Worm (Caenorhabditis elegans): ENCODE data around the gene F27E5.9.

DNA sequence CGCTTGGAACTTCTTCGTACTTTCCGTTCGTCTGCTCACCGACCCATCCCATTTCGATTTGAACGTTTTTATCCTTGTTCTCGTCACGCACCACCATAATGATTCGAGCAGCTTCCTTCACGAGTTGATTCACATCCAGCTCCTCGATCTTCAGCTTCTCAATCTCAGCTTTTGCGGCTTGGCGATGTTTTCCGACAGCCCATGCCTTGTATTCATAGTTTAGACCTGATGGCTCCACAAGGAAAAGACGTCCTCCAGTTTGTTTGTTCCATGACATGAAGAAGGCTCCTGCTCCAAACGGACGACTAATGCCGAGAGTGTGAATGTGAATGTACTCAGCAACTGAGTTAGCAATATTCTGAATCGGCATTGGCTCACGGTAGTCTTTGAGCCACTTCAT lies 35.7 kb upstream of the F27E5.9 start:
- TF ChIP-seq elt-2 (tag; optimal IDR thresholded peaks at IDR 0.05) (no peak), gmeb-2 (tag; optimal IDR thresholded peaks at IDR 0.05) (no peak), ama-1 (optimal IDR thresholded peaks at IDR 0.05) (no peak), unc-55 (GFP tag; optimal IDR thresholded peaks at IDR 0.05) (no peak)
